Fruit fly (Drosophila melanogaster) whole organism: ENCODE results near the gene CG9632.
A peak's percentile ranks its signal among the peaks of the same experiment; 100 is the strongest.

ENCODE experiments used
- CG8478 ChIP-seq: fragments of >200 bp; optimal IDR thresholded peaks from 2 replicates; lab custom pipeline; 2018; ENCODE audit warnings: inconsistent platforms
- Dll ChIP-seq: fragments of >200 bp; optimal IDR thresholded peaks from 2 replicates; lab custom pipeline; 2017
- EcR ChIP-seq, 2 experiments: fragments of >200 bp; optimal IDR thresholded peaks; 2 replicates each; lab custom pipeline; 2017; ENCODE audit warnings: missing biosample characterization in 2 of 2, missing genetic modification characterization in 2 of 2, missing genetic modification reagents in 2 of 2
- pan ChIP-seq: fragments of >200 bp; optimal IDR thresholded peaks from 2 replicates; lab custom pipeline; 2017
- psq ChIP-seq: fragments of >200 bp; optimal IDR thresholded peaks from 2 replicates; lab custom pipeline; 2017
- usp ChIP-seq: fragments of >200 bp; optimal IDR thresholded peaks from 2 replicates; lab custom pipeline; 2017; ENCODE audit warnings: missing biosample characterization, missing genetic modification characterization, mixed read lengths

CG9632 gene

DNA sequence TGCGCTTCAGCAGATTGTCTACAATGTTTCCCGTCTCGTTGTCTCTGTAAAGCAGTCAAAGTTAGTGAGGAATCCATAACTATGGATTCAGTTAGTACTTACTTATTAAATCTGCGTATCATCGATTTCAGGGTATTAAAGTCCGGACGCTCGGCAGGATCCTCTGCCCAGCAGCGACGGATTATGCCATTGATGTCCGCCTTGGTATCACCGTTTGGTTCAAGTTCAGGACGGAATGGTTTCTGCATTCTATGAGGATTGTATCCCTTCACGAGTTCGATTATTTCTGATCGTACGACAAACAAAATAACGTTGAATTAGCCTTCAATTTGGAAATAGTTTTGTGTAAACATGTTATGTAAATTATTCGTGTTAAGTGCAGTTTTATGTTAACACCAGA is at the start of gene CG9632:
CG9632 (plus strand) TSS at position 301 of the 400 bp plus-strand sequence.
- TF ChIP-seq pan: no peak
- TF ChIP-seq psq: no peak
- TF ChIP-seq CG8478 (lab: Kevin White, UChicago): no peak
- TF ChIP-seq EcR (GFP tag; optimal IDR thresholded peaks at IDR 0.05; lab: Kevin White, UChicago): no peak
- no peak for TF ChIP-seq usp
- no peak for TF ChIP-seq Dll (lab: Kevin White, UChicago)

DNA sequence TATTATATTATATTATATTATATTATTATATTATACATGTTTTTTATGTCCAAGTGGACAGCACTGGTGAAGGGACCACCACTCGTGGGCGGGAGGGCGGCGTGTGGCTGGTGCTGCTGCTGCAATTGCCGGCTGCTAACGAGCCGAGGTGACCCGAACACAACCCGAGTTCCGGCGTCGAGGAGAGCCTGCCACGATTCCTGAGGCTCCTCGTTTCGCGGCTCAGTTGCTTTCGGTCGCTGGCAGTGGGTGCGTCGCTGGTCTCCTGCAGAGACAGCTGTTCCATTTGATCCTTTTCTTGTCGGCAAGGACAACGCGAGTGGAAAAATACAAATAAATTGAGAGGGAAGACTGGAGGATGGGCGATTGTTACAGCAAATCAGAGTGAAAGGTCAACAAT is 49.6 kb upstream of the CG9632 start:
- TF ChIP-seq Dll (lab: Kevin White, UChicago) (no peak), pan (no peak), EcR (GFP tag; optimal IDR thresholded peaks at IDR 0.05; lab: Kevin White, UChicago) (no peak), psq (no peak), usp (no peak), CG8478 (lab: Kevin White, UChicago) (no peak)

DNA sequence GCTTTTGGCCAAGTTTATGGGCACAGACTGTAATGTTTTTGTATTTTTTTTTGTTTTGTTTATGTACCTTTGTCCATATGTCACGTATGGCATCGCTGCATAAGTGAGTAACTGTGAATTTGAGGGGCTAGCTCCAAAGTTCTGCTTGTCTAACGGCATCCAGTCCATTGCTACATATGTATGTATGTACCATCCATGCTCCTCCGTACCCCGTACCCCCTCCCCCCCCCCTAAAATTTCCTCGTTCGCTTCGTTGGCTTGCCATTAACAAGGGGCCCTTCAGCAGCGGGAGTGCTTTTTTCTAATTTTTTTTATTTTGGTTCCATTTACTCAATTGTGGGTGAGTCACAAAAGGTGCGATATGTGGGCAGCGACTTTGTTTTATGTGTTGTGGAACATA is 45.8 kb upstream of the CG9632 start:
- TF ChIP-seq usp (no peak), EcR (GFP tag; optimal IDR thresholded peaks at IDR 0.05; lab: Kevin White, UChicago) (no peak), pan (no peak), Dll (lab: Kevin White, UChicago) (no peak), CG8478 (lab: Kevin White, UChicago) (no peak), psq (no peak)

DNA sequence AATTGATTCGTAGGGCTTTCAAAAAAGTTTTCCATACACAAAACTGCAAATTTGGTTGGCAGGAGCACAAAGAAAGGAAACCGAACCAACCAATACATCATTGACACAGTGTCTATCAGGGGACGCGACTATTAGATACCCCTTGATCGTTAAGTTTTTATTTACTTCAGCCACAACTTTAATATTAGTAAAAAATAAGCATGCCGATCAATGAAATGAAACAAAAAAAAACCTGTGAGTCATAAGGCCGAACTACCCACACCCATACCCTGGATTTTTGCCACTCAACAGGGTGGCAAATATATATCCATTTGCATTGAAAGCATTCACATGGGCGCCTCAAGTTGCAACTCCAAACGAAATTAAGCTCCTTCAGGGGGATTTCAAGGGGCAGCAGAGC is 43.7 kb upstream of the CG9632 start:
- TF ChIP-seq psq (no peak), pan (peak; percentile 13)

DNA sequence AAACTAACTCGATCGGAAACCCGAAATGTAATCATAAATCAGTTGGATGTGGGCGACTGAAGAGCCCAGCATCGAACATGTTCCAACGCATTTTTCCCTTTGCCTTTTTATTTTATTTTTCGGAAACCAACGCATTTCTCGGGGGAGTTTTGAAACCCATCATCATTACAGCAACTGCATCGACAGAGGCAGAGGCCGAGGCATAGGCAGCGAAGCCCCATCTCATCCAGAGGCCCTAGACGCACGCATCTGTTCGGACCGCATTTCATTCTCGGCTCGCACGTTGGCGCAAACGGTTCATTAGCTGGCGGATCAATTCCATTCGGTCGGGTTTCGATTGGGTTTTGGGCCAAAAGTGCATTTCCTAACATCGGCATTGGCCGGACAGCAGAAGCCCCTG is 34.5 kb upstream of the CG9632 start, which contains the start of gene CG4576:
CG4576 (plus strand) TSS at position 227 of the 400 bp plus-strand sequence.
- TF ChIP-seq pan: no peak
- TF ChIP-seq CG8478 (lab: Kevin White, UChicago): no peak
- TF ChIP-seq usp: no peak
- TF ChIP-seq EcR (GFP tag; optimal IDR thresholded peaks at IDR 0.05; lab: Kevin White, UChicago): no peak
- TF ChIP-seq psq: no peak
- TF ChIP-seq Dll (lab: Kevin White, UChicago): no peak

DNA sequence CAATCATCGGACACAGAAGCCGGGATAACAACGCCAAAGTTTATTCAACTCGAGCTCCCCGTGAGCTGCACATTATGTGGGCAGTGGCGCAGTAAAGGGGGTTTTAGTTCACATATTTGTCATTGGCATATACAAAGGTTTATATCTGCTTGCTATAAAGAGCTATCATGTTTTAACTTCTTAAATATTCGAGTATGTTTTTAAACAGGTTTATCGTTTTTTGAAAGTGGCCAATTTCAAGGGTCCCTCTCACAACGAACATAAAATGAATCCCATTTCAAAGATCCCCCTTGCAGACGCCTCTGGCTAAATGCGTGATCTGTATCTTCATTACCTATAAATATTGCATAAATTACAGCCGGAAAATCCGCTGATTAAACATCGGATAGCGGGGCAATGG is 32.4 kb upstream of the CG9632 start:
- no peak for TF ChIP-seq usp
- peak in 1 of 2 experiments; percentile 52 for TF ChIP-seq EcR (GFP tag; optimal IDR thresholded peaks at IDR 0.05; lab: Kevin White, UChicago)

DNA sequence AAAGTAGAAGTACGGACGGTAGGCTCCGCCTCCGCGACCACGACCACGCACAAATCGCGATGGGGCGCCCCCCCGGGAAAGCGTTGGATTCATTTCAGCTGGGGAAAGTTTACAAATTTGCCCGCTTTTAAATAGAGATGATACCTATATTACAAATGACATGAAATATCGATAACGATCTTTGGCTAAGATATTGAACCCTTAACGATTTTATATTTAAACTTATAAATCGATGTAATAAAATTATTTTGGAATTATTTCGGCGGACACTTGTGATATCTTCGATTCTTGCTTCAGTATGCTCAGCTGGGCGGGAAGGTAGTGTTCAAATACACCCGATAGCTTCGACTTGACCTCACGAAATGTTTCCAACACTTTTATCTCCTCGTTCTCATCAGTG is 27.5 kb upstream of the CG9632 start, which contains the start of gene rec:
rec (minus strand) TSS at position 108 of the 400 bp plus-strand sequence.
- no peak for TF ChIP-seq EcR (GFP tag; optimal IDR thresholded peaks at IDR 0.05; lab: Kevin White, UChicago)
- TF ChIP-seq pan: no peak

DNA sequence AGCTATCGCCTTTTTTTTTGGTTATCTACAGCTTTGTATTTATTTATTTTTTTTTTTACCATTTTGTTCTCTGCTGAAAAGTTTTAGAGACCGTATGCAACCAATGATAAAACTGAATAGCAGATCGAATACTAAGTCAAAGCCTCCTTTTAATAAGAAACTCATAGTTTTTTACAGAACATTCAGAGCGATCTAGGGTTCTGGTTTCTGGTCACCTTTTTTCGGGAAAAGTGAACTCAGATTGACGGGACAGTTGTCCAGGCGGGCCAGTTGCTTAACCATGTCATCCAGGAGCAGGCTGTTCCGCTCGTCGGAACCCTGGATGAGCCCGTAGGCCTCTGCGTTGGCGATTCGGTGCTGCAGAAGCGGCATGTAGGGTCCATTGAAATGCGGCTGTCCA is 26.7 kb upstream of the CG9632 start, which contains the start of gene CG43318:
CG43318 (minus strand) TSS at position 101 of the 400 bp plus-strand sequence.
- no peak for TF ChIP-seq CG8478 (lab: Kevin White, UChicago)
- no peak for TF ChIP-seq psq
- no peak for TF ChIP-seq Dll (lab: Kevin White, UChicago)
- TF ChIP-seq pan: no peak
- no peak for TF ChIP-seq usp
- TF ChIP-seq EcR (GFP tag; optimal IDR thresholded peaks at IDR 0.05; lab: Kevin White, UChicago): no peak

DNA sequence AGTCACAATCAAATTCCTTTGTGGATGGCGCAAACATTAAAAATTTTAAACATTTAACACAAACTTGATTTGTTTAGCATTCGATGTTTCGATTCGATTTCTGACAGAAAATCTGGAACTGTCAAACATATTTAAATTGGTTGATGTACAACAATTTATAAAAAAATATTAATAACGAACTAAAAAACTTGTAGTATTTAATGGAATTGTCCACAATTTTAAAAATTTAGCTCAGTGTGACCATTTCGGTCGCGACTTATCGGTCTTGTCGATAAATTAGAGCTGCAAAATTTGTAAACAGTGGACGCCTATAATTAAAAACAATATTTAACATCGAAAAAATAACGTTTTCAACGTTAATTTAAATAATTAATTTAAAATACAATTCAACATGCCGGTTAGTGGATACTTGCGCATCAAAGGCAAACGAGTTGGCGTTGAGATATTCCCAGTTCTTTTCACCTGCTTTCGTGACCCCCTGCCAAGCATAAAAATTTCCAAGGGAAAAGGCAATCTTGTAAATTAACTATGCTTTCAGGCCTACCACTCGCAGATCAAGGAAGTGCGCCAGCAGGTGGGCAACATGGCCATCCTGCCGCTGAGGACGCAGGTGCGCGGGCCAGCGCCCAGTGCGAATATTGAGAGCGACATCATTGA is 25.5 kb upstream of the CG9632 start, which contains the start of the genes CG43317 and Arpc3A:
CG43317 (minus strand) TSS at position 51 of the 657 bp plus-strand sequence.
Arpc3A (plus strand) TSS at position 274 of the 657 bp plus-strand sequence.
- no peak for TF ChIP-seq EcR (GFP tag; optimal IDR thresholded peaks at IDR 0.05; lab: Kevin White, UChicago)
- no peak for TF ChIP-seq psq
- no peak for TF ChIP-seq pan
- no peak for TF ChIP-seq Dll (lab: Kevin White, UChicago)
- TF ChIP-seq usp: no peak
- TF ChIP-seq CG8478 (lab: Kevin White, UChicago): no peak

DNA sequence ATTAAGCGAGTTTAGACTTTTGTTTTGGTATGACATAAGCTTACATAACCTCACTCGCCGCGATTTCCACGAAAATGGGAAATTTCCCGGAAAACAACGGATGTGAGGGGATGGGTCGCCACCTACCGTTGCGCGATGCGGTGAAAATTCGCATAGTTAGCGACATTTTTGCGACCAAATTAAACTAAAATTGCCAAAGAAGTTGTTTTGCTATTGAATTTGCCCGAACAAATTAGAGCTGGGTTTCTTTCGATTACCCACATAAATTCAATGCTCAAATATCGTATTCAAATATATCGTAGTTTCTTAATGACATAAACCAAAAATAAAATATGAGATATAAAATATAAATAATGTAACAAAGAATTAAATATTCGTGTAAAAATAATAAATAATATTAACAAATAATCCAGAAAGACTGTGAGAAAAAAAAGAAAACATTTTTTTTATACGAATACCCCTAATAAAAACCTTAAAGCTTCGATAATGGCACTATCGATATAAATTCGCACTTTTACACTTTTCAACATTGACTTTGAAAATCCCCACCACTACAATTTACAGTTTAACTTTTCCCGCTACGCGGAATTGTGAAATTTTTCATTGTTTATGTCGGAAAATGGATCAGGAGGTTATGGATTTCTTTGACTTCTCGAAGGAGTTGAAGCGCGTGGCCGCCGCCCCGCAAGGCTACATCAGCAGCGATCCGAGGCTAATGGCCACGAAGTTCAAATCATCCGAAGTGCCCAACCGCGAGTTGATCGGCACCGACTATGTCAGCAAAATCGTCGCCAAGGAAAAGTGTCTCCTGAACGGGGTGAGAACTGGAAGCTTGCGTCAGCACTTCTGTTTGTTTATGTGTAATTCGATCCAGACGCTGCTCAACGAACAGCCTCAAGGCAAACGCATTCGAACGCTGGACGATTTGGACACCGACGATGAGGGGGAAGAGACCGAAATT is 22.9 kb upstream of the CG9632 start, which contains the start of the genes ND-23 and spn-E:
ND-23 (minus strand) TSS at position 254 of the 961 bp plus-strand sequence.
spn-E (plus strand) TSS at position 556 of the 961 bp plus-strand sequence.
- TF ChIP-seq psq: no peak
- no peak for TF ChIP-seq pan
- TF ChIP-seq usp: no peak
- no peak for TF ChIP-seq EcR (GFP tag; optimal IDR thresholded peaks at IDR 0.05; lab: Kevin White, UChicago)
- TF ChIP-seq Dll (lab: Kevin White, UChicago): no peak
- TF ChIP-seq CG8478 (lab: Kevin White, UChicago): no peak

DNA sequence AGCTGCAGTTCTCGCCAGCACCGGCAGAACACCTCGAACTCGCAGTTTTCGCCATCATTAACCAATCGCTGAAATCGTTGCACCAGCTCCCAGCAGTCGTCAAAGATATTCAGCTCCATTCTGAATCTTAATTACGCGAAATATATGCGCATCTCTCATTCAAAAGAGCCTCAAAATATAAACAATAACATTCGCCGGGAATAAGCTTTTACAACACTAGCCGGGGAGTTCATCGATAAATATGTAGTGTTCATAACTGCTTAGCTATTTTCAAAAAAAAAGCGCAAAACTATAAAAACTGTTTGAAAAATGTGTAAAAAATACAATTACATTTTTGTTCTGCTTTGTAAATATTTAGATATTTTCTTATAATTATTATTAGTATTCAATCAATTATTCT is 20.7 kb upstream of the CG9632 start, which contains the start of gene Pbp45:
Pbp45 (minus strand) TSS at position 222 of the 400 bp plus-strand sequence.
- no peak for TF ChIP-seq Dll (lab: Kevin White, UChicago)
- no peak for TF ChIP-seq psq
- TF ChIP-seq CG8478 (lab: Kevin White, UChicago): no peak
- no peak for TF ChIP-seq EcR (GFP tag; optimal IDR thresholded peaks at IDR 0.05; lab: Kevin White, UChicago)
- TF ChIP-seq usp: no peak
- no peak for TF ChIP-seq pan

DNA sequence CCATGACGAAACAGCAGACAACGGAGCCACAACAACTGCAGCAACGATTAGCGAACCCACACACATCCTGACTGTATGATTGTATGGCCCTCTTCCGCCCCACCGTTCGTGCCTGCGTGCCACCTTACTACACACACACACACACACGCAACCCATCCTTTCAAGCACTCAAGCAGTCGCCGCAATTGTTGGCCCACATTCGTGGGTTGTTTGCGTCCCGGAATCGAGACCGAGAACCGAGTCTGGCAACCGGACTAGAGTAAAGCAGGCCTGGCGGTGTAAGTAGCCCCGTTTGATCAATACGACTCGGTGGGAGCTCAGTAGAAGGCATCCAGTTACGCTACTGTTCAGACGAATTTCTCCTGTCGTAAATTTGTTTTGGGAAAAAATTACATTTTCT is 13.8 kb upstream of the CG9632 start, which contains the start of gene CG4546:
CG4546 (plus strand) TSS at position 301 of the 400 bp plus-strand sequence.
- TF ChIP-seq Dll (lab: Kevin White, UChicago) (no peak), EcR (GFP tag; optimal IDR thresholded peaks at IDR 0.05; lab: Kevin White, UChicago) (no peak), psq (no peak), usp (no peak), pan (no peak), CG8478 (lab: Kevin White, UChicago) (no peak)
